Fruit fly (Drosophila melanogaster) whole organism, embryonic: Measurements from ENCODE around the gene Zip89B.

Experiments used
- Asciz ChIP-seq: fragments of 200-800 bp; sonication (Bioruptor generic); optimal IDR thresholded peaks from 2 replicates; lab custom pipeline; 2017; ENCODE audit warnings: missing biosample characterization, mild to moderate bottlenecking, missing genetic modification characterization, missing genetic modification reagents
- Blimp-1 ChIP-seq: fragments of 200-800 bp; sonication (Bioruptor generic); optimal IDR thresholded peaks from 3 replicates; lab custom pipeline; 2018; ENCODE audit warnings: missing biosample characterization, missing genetic modification characterization, mild to moderate bottlenecking, moderate library complexity, missing genetic modification reagents
- CG12104 ChIP-seq: fragments of 200-800 bp; sonication (Bioruptor generic); optimal IDR thresholded peaks from 3 replicates; lab custom pipeline; 2016; ENCODE audit warnings: missing biosample characterization, missing genetic modification characterization
- CG12744 ChIP-seq: fragments of 200-800 bp; sonication (Bioruptor generic); optimal IDR thresholded peaks from 2 replicates; lab custom pipeline; 2016; ENCODE audit warnings: missing biosample characterization, missing genetic modification characterization
- CG13287 ChIP-seq: fragments of 200-800 bp; sonication (Bioruptor generic); IDR thresholded peaks from 2 replicates; pipeline ENCODE4 v1.3.6; 2022; ENCODE audit warnings: missing biosample characterization, missing genetic modification characterization; ENCODE audit not compliant: partially characterized antibody
- CG14860 ChIP-seq: fragments of 200-800 bp; sonication (Bioruptor generic); IDR thresholded peaks from 3 replicates; pipeline ENCODE4 v1.3.6; 2022; ENCODE audit warnings: missing biosample characterization, missing genetic modification characterization; ENCODE audit not compliant: partially characterized antibody
- CG1647 ChIP-seq: fragments of 200-800 bp; sonication (Bioruptor generic); optimal IDR thresholded peaks from 3 replicates; lab custom pipeline; 2016; ENCODE audit warnings: missing biosample characterization, missing genetic modification characterization
- CG17359 ChIP-seq: fragments of 200-800 bp; sonication (Bioruptor generic); optimal IDR thresholded peaks from 3 replicates; lab custom pipeline; 2018; ENCODE audit warnings: missing biosample characterization, mild to moderate bottlenecking, missing genetic modification characterization, moderate library complexity
- CG18619 ChIP-seq: fragments of 200-800 bp; sonication (Bioruptor generic); optimal IDR thresholded peaks from 3 replicates; lab custom pipeline; 2017; ENCODE audit warnings: missing biosample characterization, mild to moderate bottlenecking, missing genetic modification characterization
- CG30020 ChIP-seq: fragments of 200-800 bp; optimal IDR thresholded peaks from 2 replicates; lab custom pipeline; 2019; ENCODE audit warnings: missing biosample characterization, mild to moderate bottlenecking, missing genetic modification characterization, moderate library complexity
- CG31388 ChIP-seq: fragments of 200-800 bp; sonication (Bioruptor generic); optimal IDR thresholded peaks from 2 replicates; lab custom pipeline; 2016; ENCODE audit warnings: missing biosample characterization, missing genetic modification characterization
- CG34422 ChIP-seq: fragments of 200-800 bp; sonication (Bioruptor generic); IDR thresholded peaks from 3 replicates; pipeline ENCODE4 v1.3.6; 2022; ENCODE audit warnings: missing biosample characterization, missing genetic modification characterization
- CG4617 ChIP-seq: fragments of 200-800 bp; sonication (Bioruptor generic); optimal IDR thresholded peaks from 3 replicates; lab custom pipeline; 2016; ENCODE audit warnings: missing biosample characterization, missing genetic modification characterization, borderline replicate concordance
- CG7745 ChIP-seq: fragments of 200-800 bp; sonication (Bioruptor generic); optimal IDR thresholded peaks from 2 replicates; lab custom pipeline; 2018; ENCODE audit warnings: missing biosample characterization, mild to moderate bottlenecking, missing genetic modification characterization, moderate library complexity
- CG7786 ChIP-seq: fragments of 200-800 bp; sonication (Bioruptor generic); optimal IDR thresholded peaks from 2 replicates; lab custom pipeline; 2016; ENCODE audit warnings: missing biosample characterization, missing genetic modification characterization
- CG8765 ChIP-seq: fragments of 200-800 bp; sonication (Bioruptor generic); IDR thresholded peaks from 2 replicates; pipeline ENCODE4 v1.3.6; 2022; ENCODE audit warnings: missing biosample characterization, missing genetic modification characterization
- CG9609 ChIP-seq: fragments of 200-800 bp; sonication (Bioruptor generic); optimal IDR thresholded peaks from 3 replicates; lab custom pipeline; 2016; ENCODE audit warnings: missing biosample characterization, missing genetic modification characterization
- CoRest ChIP-seq: fragments of 200-800 bp; sonication (Bioruptor generic); optimal IDR thresholded peaks from 3 replicates; lab custom pipeline; 2018; ENCODE audit warnings: missing biosample characterization, mild to moderate bottlenecking, missing genetic modification characterization, moderate library complexity
- Dref ChIP-seq: fragments of 200-800 bp; sonication (Bioruptor generic); IDR thresholded peaks from 2 replicates; pipeline ENCODE4 v1.3.6; 2022; ENCODE audit warnings: missing biosample characterization, missing genetic modification characterization
- Drgx ChIP-seq: fragments of 200-800 bp; sonication (Bioruptor generic); IDR thresholded peaks from 2 replicates; pipeline ENCODE4 v1.3.6; 2022; ENCODE audit warnings: missing biosample characterization, missing genetic modification characterization
- Elba2 ChIP-seq: fragments of 200-800 bp; sonication (Bioruptor generic); optimal IDR thresholded peaks from 3 replicates; lab custom pipeline; 2016; ENCODE audit warnings: missing biosample characterization, missing genetic modification characterization
- Ets65A ChIP-seq: fragments of 200-800 bp; sonication (Bioruptor generic); peaks from one replicate; lab custom pipeline; 2016; ENCODE audit warnings: missing biosample characterization, missing genetic modification characterization
- Ets97D ChIP-seq: fragments of 200-800 bp; sonication (Bioruptor generic); optimal IDR thresholded peaks from 3 replicates; lab custom pipeline; 2016; ENCODE audit warnings: missing biosample characterization, missing genetic modification characterization
- HLH54F ChIP-seq: fragments of 200-800 bp; sonication (Bioruptor generic); optimal IDR thresholded peaks from 3 replicates; lab custom pipeline; 2016; ENCODE audit warnings: missing biosample characterization, missing genetic modification characterization
- Hand ChIP-seq: fragments of 200-800 bp; sonication (Bioruptor generic); optimal IDR thresholded peaks from 2 replicates; lab custom pipeline; 2017; ENCODE audit warnings: mild to moderate bottlenecking, missing biosample characterization, missing genetic modification reagents, missing genetic modification characterization
- Hr3 ChIP-seq: fragments of 200-800 bp; sonication (Bioruptor generic); optimal IDR thresholded peaks from 3 replicates; lab custom pipeline; 2016; ENCODE audit warnings: missing biosample characterization, missing genetic modification characterization
- Hsf ChIP-seq: fragments of 200-800 bp; sonication (Bioruptor generic); optimal IDR thresholded peaks from 3 replicates; lab custom pipeline; 2016; ENCODE audit warnings: missing biosample characterization, missing genetic modification characterization
- Kr ChIP-seq: fragments of 200-800 bp; sonication (Bioruptor generic); optimal IDR thresholded peaks from 2 replicates; lab custom pipeline; 2017; ENCODE audit warnings: missing biosample characterization, mild to moderate bottlenecking, missing genetic modification characterization
- MESR4 ChIP-seq: fragments of 200-800 bp; sonication (Bioruptor generic); optimal IDR thresholded peaks from 2 replicates; lab custom pipeline; 2018; ENCODE audit warnings: missing biosample characterization, mild to moderate bottlenecking, missing genetic modification characterization, moderate library complexity
- NfI ChIP-seq: fragments of 200-800 bp; sonication (Bioruptor generic); optimal IDR thresholded peaks from 3 replicates; lab custom pipeline; 2018; ENCODE audit warnings: missing biosample characterization, mild to moderate bottlenecking, missing genetic modification characterization, moderate library complexity
- Sry-δ ChIP-seq: fragments of 200-800 bp; sonication (Bioruptor generic); optimal IDR thresholded peaks from 2 replicates; lab custom pipeline; 2016; ENCODE audit warnings: missing biosample characterization, missing genetic modification characterization
- YL-1 ChIP-seq: fragments of 200-800 bp; sonication (Bioruptor generic); optimal IDR thresholded peaks from 3 replicates; lab custom pipeline; 2017; ENCODE audit warnings: missing biosample characterization, mild to moderate bottlenecking, missing genetic modification characterization
- ase ChIP-seq: fragments of 200-800 bp; sonication (Bioruptor generic); IDR thresholded peaks from 3 replicates; pipeline ENCODE4 v1.3.6; 2022; ENCODE audit warnings: missing biosample characterization, missing genetic modification characterization
- da ChIP-seq: fragments of 200-800 bp; sonication (Bioruptor generic); optimal IDR thresholded peaks from 2 replicates; lab custom pipeline; 2016; ENCODE audit warnings: missing biosample characterization, missing genetic modification characterization
- dm ChIP-seq: fragments of 200-800 bp; sonication (Bioruptor generic); optimal IDR thresholded peaks from 3 replicates; lab custom pipeline; 2016; ENCODE audit warnings: missing biosample characterization, missing genetic modification characterization
- exex ChIP-seq: fragments of 200-800 bp; sonication (Bioruptor generic); optimal IDR thresholded peaks from 4 replicates; lab custom pipeline; 2018; ENCODE audit warnings: missing biosample characterization, mild to moderate bottlenecking, missing genetic modification characterization, moderate library complexity
- hth ChIP-seq: fragments of >200 bp; optimal IDR thresholded peaks from 2 replicates; lab custom pipeline; 2017; ENCODE audit warnings: inconsistent platforms
- lola ChIP-seq, 3 experiments: fragments of >200 bp in 2 of 3; fragments of 200-800 bp in 1 of 3; sonication (Bioruptor generic) in 1 of 3; optimal IDR thresholded peaks; 2 replicates each; lab custom pipeline; 2017 to 2019; ENCODE audit warnings: missing biosample characterization in 3 of 3, missing genetic modification characterization in 3 of 3, mild to moderate bottlenecking in 1 of 3, moderate library complexity in 1 of 3
- lov ChIP-seq, 2 experiments: fragments of 200-800 bp in 1 of 2; fragments of >200 bp in 1 of 2; sonication (Bioruptor generic) in 1 of 2; IDR thresholded peaks in 1 of 2; optimal IDR thresholded peaks in 1 of 2; 2 replicates in 1 of 2; 3 replicates in 1 of 2; pipeline versions ENCODE4 v1.3.6 to Lab custom; 2017 to 2022; ENCODE audit warnings: missing biosample characterization in 1 of 2, missing genetic modification characterization in 1 of 2
- maf-S ChIP-seq: fragments of 200-800 bp; sonication (Bioruptor generic); optimal IDR thresholded peaks from 2 replicates; lab custom pipeline; 2016; ENCODE audit warnings: missing biosample characterization, missing genetic modification characterization
- nerfin-1 ChIP-seq: fragments of 200-800 bp; sonication (Bioruptor generic); optimal IDR thresholded peaks from 3 replicates; lab custom pipeline; 2019; ENCODE audit warnings: missing biosample characterization, mild to moderate bottlenecking, missing genetic modification characterization, moderate library complexity
- peb ChIP-seq: fragments of 200-800 bp; sonication (Bioruptor generic); IDR thresholded peaks from 2 replicates; pipeline ENCODE4 v1.3.6; 2022; ENCODE audit warnings: missing biosample characterization, missing genetic modification characterization
- ranshi ChIP-seq: fragments of 200-800 bp; sonication (Bioruptor generic); IDR thresholded peaks from 2 replicates; pipeline ENCODE4 v1.3.6; 2022; ENCODE audit warnings: missing biosample characterization, missing genetic modification characterization
- ro ChIP-seq: fragments of 200-800 bp; sonication (Bioruptor generic); IDR thresholded peaks from 2 replicates; pipeline ENCODE4 v1.3.6; 2022; ENCODE audit warnings: missing biosample characterization, missing genetic modification characterization
- seq ChIP-seq: fragments of 200-800 bp; sonication (Bioruptor generic); IDR thresholded peaks from 2 replicates; pipeline ENCODE4 v1.3.6; 2022; ENCODE audit warnings: missing biosample characterization, missing genetic modification characterization
- twi ChIP-seq: fragments of 200-800 bp; optimal IDR thresholded peaks from 2 replicates; lab custom pipeline; 2019; ENCODE audit warnings: missing biosample characterization, mild to moderate bottlenecking, missing genetic modification characterization, moderate library complexity
- zf30C ChIP-seq: fragments of 200-800 bp; sonication (Bioruptor generic); optimal IDR thresholded peaks from 3 replicates; lab custom pipeline; 2018; ENCODE audit warnings: missing biosample characterization, mild to moderate bottlenecking, missing genetic modification characterization

The Zip89B gene

DNA sequence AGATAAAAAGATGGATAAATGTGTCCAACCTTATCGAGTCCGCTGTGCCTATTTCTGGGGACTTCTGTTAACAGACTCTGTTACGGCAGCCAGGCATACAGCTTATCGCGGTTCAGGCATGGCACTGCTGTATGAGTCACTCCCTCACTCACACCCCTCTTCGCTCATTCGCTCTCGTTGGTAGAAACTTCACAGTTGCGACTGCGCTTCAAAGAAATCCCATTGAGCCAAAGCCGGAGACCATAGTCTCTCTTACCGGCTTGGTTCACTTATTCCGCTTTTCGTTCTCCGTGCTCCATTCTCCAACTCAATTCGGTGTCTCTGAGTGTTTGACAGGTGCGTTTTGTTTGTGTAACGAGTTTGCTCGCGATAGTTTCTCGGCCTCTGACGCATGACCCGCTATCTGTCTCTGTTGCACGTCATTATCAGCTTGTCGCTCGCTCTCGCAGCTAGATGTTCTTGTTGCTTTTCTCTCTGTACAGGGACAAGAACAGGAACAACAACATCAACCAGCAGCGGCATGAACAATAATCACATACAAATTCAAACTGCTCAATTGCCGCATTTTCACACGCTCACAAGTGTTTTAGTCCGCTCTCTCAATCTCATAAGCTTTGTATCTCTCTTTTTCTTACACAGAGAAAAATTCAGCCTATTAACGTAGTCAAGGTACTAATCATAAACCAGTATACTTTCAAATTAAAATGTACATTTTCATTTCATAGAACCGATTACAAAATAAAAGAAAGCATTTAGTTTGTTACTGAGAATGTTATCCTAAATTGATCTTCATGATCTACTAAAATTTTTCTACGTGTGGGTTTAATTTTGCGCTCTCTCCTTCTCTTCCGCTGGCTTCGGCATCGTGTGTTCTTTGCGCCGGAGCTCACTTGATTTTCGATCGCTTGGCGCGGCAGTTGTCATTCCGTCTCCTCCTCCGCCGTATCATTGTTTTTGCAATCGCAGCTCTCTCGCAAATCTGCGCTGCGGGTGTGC is 25.3 kb upstream of the Zip89B start (continued):
- TF ChIP-seq NfI, result peak; percentile 99
- peak; percentile 99 for TF ChIP-seq CG12744
- TF ChIP-seq exex, result peak; percentile 96
- peak; percentile 99 for TF ChIP-seq ranshi (GFP tag; lab: Robert Waterston, UW)
- peak; percentile 99 for TF ChIP-seq CG18619
- peak; percentile 99 for TF ChIP-seq CG4617 (GFP tag; lab: Kevin White, UChicago)
- peak; percentile 99 for TF ChIP-seq peb (GFP tag; lab: Robert Waterston, UW)
- TF ChIP-seq hth, result no peak
- TF ChIP-seq ro (GFP tag; lab: Robert Waterston, UW), result peak; percentile 98
- TF ChIP-seq CG31388 (GFP tag; lab: Kevin White, UChicago), result peak; percentile 99
- TF ChIP-seq lola (GFP tag; optimal IDR thresholded peaks at IDR 0.05; lab: Kevin White, UChicago), result peak in 1 of 3 experiments; percentile 100
- peak; percentile 99 for TF ChIP-seq ase
- TF ChIP-seq Ets97D (GFP tag; lab: Kevin White, UChicago), result peak; percentile 95
- TF ChIP-seq YL-1 (GFP tag; lab: Kevin White, UChicago), result peak; percentile 99
- peak; percentile 99 for TF ChIP-seq CG1647 (GFP tag; lab: Kevin White, UChicago)
- TF ChIP-seq CG34422 (GFP tag; lab: Robert Waterston, UW), result peak; percentile 99
- TF ChIP-seq CG7745 (tag; lab: Kevin White, UChicago), result peak; percentile 96
- TF ChIP-seq Sry-δ, result peak; percentile 83
- TF ChIP-seq Blimp-1, result peak; percentile 98
- TF ChIP-seq CG7786 (GFP tag; lab: Kevin White, UChicago), result peak; percentile 99
- peak; percentile 99 for TF ChIP-seq CG12104 (GFP tag; lab: Kevin White, UChicago)
- TF ChIP-seq Hr3 (GFP tag; lab: Kevin White, UChicago), result peak; percentile 100
- peak; percentile 91 for TF ChIP-seq CG30020 (tag; lab: Kevin White, UChicago)
- TF ChIP-seq Dref (GFP tag; lab: Robert Waterston, UW), result no peak
- TF ChIP-seq CG17359, result peak; percentile 100
- peak; percentile 99 for TF ChIP-seq CG8765 (GFP tag; lab: Robert Waterston, UW)
- TF ChIP-seq dm (GFP tag; lab: Kevin White, UChicago), result peak; percentile 99
- TF ChIP-seq HLH54F (GFP tag; lab: Kevin White, UChicago), result peak; percentile 99
- no peak for TF ChIP-seq lov (optimal IDR thresholded peaks at IDR 0.05; lab: Kevin White, UChicago)
- peak; percentile 99 for TF ChIP-seq lov (GFP tag; IDR thresholded peaks at IDR 0.05; lab: Robert Waterston, UW)
- peak; percentile 100 for TF ChIP-seq seq (GFP tag; lab: Robert Waterston, UW)
- peak; percentile 99 for TF ChIP-seq Asciz (GFP tag; lab: Kevin White, UChicago)
- TF ChIP-seq Kr (GFP tag; lab: Kevin White, UChicago), result peak; percentile 84
- peak; percentile 99 for TF ChIP-seq CG9609
- TF ChIP-seq Ets65A (GFP tag; lab: Kevin White, UChicago), result peak; percentile 100
- peak; percentile 99 for TF ChIP-seq Drgx
- peak; percentile 48; the same call in 1 of the 2 replicates for TF ChIP-seq CG13287 (GFP tag; lab: Robert Waterston, UW)
- peak; percentile 97 for TF ChIP-seq Elba2
- TF ChIP-seq twi (tag; lab: Kevin White, UChicago), result peak; percentile 99
- TF ChIP-seq maf-S (GFP tag; lab: Kevin White, UChicago), result peak; percentile 99
- TF ChIP-seq Hsf (GFP tag; lab: Kevin White, UChicago), result peak; percentile 100
- TF ChIP-seq CoRest (tag; lab: Kevin White, UChicago), result peak; percentile 100
- peak; percentile 99 for TF ChIP-seq nerfin-1
- TF ChIP-seq da (GFP tag; lab: Kevin White, UChicago), result peak; percentile 99
- peak; percentile 100 for TF ChIP-seq zf30C (GFP tag; lab: Kevin White, UChicago)
- TF ChIP-seq Hand (GFP tag; lab: Kevin White, UChicago), result peak; percentile 99
- TF ChIP-seq CG14860 (GFP tag; lab: Robert Waterston, UW), result no peak
- peak; percentile 90 for TF ChIP-seq MESR4 (GFP tag; lab: Kevin White, UChicago)
